Worm (Caenorhabditis elegans) whole organism, mixed stage, embryonic: ENCODE data around the gene C05B5.5.

Source experiments
- mep-1 ChIP-seq: fragments of 150-350 bp; optimal IDR thresholded peaks from 2 replicates; lab custom pipeline; 2017; ENCODE audit warnings: missing biosample characterization, missing genetic modification reagents, missing genetic modification characterization, inconsistent platforms
- nhr-12 ChIP-seq: fragments of 150-350 bp; optimal IDR thresholded peaks from 2 replicates; lab custom pipeline; 2014; ENCODE audit warnings: missing biosample characterization, missing genetic modification characterization
- nhr-237 ChIP-seq: fragments of 150-350 bp; optimal IDR thresholded peaks from 2 replicates; lab custom pipeline; 2014; ENCODE audit warnings: missing biosample characterization, missing genetic modification characterization
- nhr-76 ChIP-seq: sonication (generic microtip); optimal IDR thresholded peaks from 2 replicates; lab custom pipeline; 2017; ENCODE audit warnings: missing biosample characterization, missing genetic modification characterization
- unc-62 ChIP-seq: fragments of 150-350 bp; optimal IDR thresholded peaks from 2 replicates; lab custom pipeline; 2014; ENCODE audit warnings: missing biosample characterization, missing genetic modification reagents, missing genetic modification characterization

ce11 chrIII:10016413-10017051 is 15.4 kb downstream of the C05B5.5 start, which contains the start of gene rgs-1:
- TF ChIP-seq nhr-12 (tag; lab: Kevin White, UChicago), result no peak
- TF ChIP-seq nhr-76, result no peak
- no peak for TF ChIP-seq nhr-237 (tag; lab: Kevin White, UChicago)
- TF ChIP-seq unc-62 (GFP tag; lab: Kevin White, UChicago), result peak; percentile 25
- TF ChIP-seq mep-1, result peak; percentile 35
